Fruit fly (Drosophila melanogaster) whole organism, adult: ENCODE results near the gene Adat1.

Experiments used
- CG11617 ChIP-seq: fragments of 200-800 bp; sonication (Bioruptor generic); optimal IDR thresholded peaks from 2 replicates; lab custom pipeline; 2017; ENCODE audit warnings: mild to moderate bottlenecking, missing biosample characterization, missing genetic modification reagents, missing genetic modification characterization
- CG1620 ChIP-seq: fragments of 200-800 bp; sonication (Bioruptor generic); optimal IDR thresholded peaks from 2 replicates; lab custom pipeline; 2016; ENCODE audit warnings: missing biosample characterization, missing genetic modification characterization
- CG7045 ChIP-seq: fragments of 200-800 bp; sonication (Bioruptor generic); optimal IDR thresholded peaks from 2 replicates; lab custom pipeline; 2017; ENCODE audit warnings: missing biosample characterization, mild to moderate bottlenecking, missing genetic modification characterization
- Clk ChIP-seq: fragments of 200-800 bp; sonication (Bioruptor generic); optimal IDR thresholded peaks from 2 replicates; lab custom pipeline; 2017; ENCODE audit warnings: missing biosample characterization, missing genetic modification characterization
- Crg-1 ChIP-seq: fragments of 200-800 bp; sonication (Bioruptor generic); optimal IDR thresholded peaks from 2 replicates; lab custom pipeline; 2016; ENCODE audit warnings: missing biosample characterization, missing genetic modification characterization
- Hr96 ChIP-seq: fragments of 200-800 bp; sonication (Bioruptor generic); optimal IDR thresholded peaks from 2 replicates; lab custom pipeline; 2016; ENCODE audit warnings: missing biosample characterization, missing genetic modification characterization
- bab1 ChIP-seq: fragments of 200-800 bp; sonication (Bioruptor generic); optimal IDR thresholded peaks from 3 replicates; lab custom pipeline; 2019; ENCODE audit warnings: missing biosample characterization, mild to moderate bottlenecking, missing genetic modification characterization, moderate library complexity
- cnc ChIP-seq, 2 experiments: fragments of >200 bp; optimal IDR thresholded peaks; 2 replicates each; lab custom pipeline; 2017
- kay ChIP-seq: fragments of 200-800 bp; sonication (Bioruptor generic); peaks from one replicate; lab custom pipeline; 2016; ENCODE audit warnings: missing biosample characterization, missing genetic modification characterization, borderline replicate concordance
- ovo ChIP-seq: fragments of 200-800 bp; sonication (Bioruptor generic); optimal IDR thresholded peaks from 2 replicates; lab custom pipeline; 2016; ENCODE audit warnings: missing biosample characterization, missing genetic modification characterization
- toe ChIP-seq: fragments of 200-800 bp; sonication (Bioruptor generic); optimal IDR thresholded peaks from 2 replicates; lab custom pipeline; 2016; ENCODE audit warnings: missing biosample characterization, missing genetic modification characterization

DNA sequence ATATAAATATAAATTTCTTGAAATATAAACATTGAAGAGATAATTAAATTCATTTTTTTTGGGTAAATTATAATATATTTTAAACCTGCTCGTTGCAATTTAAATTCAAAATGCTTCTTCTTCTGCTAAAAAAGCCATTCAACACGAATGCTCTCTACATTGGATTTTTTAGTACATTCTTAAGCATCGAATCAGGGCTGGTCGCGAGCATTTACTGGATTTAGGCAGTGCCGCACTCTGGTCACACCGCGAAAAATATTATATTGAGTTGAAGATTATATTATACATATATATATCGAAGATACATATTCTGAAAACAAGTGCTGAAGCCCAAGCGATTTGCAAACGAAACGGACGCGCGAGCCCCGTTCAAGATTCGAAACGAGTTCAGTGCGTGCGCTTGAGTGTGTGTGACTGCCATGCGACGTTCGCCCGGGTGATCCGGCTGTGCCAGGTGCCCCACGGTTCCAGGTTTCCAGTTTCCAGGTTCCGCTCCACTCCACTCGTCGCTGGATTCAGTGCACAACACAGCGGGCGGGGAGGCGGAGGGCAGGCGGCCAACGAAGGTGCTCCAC lies 2.4 kb upstream of the Adat1 start, which contains the start of gene Sos:
- no peak for TF ChIP-seq toe (GFP tag; lab: Kevin White, UChicago)
- no peak for TF ChIP-seq CG11617 (GFP tag; lab: Kevin White, UChicago)
- TF ChIP-seq bab1 (GFP tag; lab: Kevin White, UChicago): peak; percentile 46
- TF ChIP-seq CG1620: no peak
- no peak for TF ChIP-seq kay (GFP tag; lab: Kevin White, UChicago)
- no peak for TF ChIP-seq ovo (GFP tag; lab: Kevin White, UChicago)
- TF ChIP-seq Clk (GFP tag; lab: Kevin White, UChicago): no peak
- TF ChIP-seq cnc (optimal IDR thresholded peaks at IDR 0.05; lab: Kevin White, UChicago): no peak
- TF ChIP-seq CG7045 (GFP tag; lab: Kevin White, UChicago): no peak
- TF ChIP-seq Hr96 (GFP tag; lab: Kevin White, UChicago): no peak
- TF ChIP-seq Crg-1 (GFP tag; lab: Kevin White, UChicago): no peak
